Fruit fly (Drosophila melanogaster) Kc167 (cell line): ENCODE data around the gene CG1824.

Experiments
- Myc ChIP-seq: fragments of >200 bp; optimal IDR thresholded peaks from 2 replicates; lab custom pipeline; 2017; ENCODE audit warnings: missing external identifiers
- Sin3A ChIP-seq: fragments of >200 bp; optimal IDR thresholded peaks from 2 replicates; lab custom pipeline; 2018; ENCODE audit warnings: missing external identifiers
- h ChIP-seq: fragments of >200 bp; optimal IDR thresholded peaks from 3 replicates; lab custom pipeline; 2018; ENCODE audit warnings: missing external identifiers
- insv ChIP-seq: fragments of >200 bp; optimal IDR thresholded peaks from 3 replicates; lab custom pipeline; 2018; ENCODE audit warnings: missing external identifiers
- psq ChIP-seq: fragments of >200 bp; optimal IDR thresholded peaks from 2 replicates; lab custom pipeline; 2017; ENCODE audit warnings: missing external identifiers
- ttk ChIP-seq: sonication (Bioruptor generic); optimal IDR thresholded peaks from 2 replicates; lab custom pipeline; 2017; ENCODE audit warnings: missing external identifiers

Gene CG1824

dm6 chrX:12611536-12612458, 16.4 kb upstream of the CG1824 start, which contains the start of the genes CG1463 and Fpgs1:
CG1463 (minus strand) TSS chrX:12611667.
Fpgs1 (plus strand) TSS chrX:12611867.
- no peak for TF ChIP-seq Myc (lab: Kevin White, UChicago)

dm6 chrX:12600802-12601793, 5.7 kb upstream of the CG1824 start:
- TF ChIP-seq Sin3A (lab: Kevin White, UChicago) (no peak), Myc (lab: Kevin White, UChicago) (no peak), h (lab: Kevin White, UChicago) (no peak), psq (lab: Kevin White, UChicago) (no peak)

dm6 chrX:12596353-12597107, 1.1 kb upstream of the CG1824 start:
- no peak for TF ChIP-seq Myc (lab: Kevin White, UChicago)
- TF ChIP-seq insv: no peak
- TF ChIP-seq psq (lab: Kevin White, UChicago): no peak
- TF ChIP-seq h (lab: Kevin White, UChicago): no peak
- TF ChIP-seq Sin3A (lab: Kevin White, UChicago): no peak

dm6 chrX:12595100-12595609, 269 bp downstream of the CG1824 start:
- TF ChIP-seq psq (lab: Kevin White, UChicago) (no peak), h (lab: Kevin White, UChicago) (no peak), insv (no peak), Myc (lab: Kevin White, UChicago) (no peak), Sin3A (lab: Kevin White, UChicago) (no peak)

dm6 chrX:12592121-12592466, 3.3 kb downstream of the CG1824 start, which contains the start of gene LIMK1:
LIMK1 (minus strand) TSS chrX:12592193.
- TF ChIP-seq insv (no peak), psq (lab: Kevin White, UChicago) (no peak), h (lab: Kevin White, UChicago) (no peak), Myc (lab: Kevin White, UChicago) (no peak), Sin3A (lab: Kevin White, UChicago) (no peak), ttk (lab: Kevin White, UChicago) (no peak)

- TF ChIP-seq insv (no peak), Sin3A (lab: Kevin White, UChicago) (no peak), h (lab: Kevin White, UChicago) (no peak), Myc (lab: Kevin White, UChicago) (no peak), ttk (lab: Kevin White, UChicago) (no peak), psq (lab: Kevin White, UChicago) (no peak)
Measured at dm6 chrX:12591223-12592120, 4.0 kb downstream of the CG1824 start.

- no peak for TF ChIP-seq Myc (lab: Kevin White, UChicago)
- no peak for TF ChIP-seq h (lab: Kevin White, UChicago)
- no peak for TF ChIP-seq insv
- no peak for TF ChIP-seq psq (lab: Kevin White, UChicago)
- TF ChIP-seq ttk (lab: Kevin White, UChicago): no peak
- TF ChIP-seq Sin3A (lab: Kevin White, UChicago): no peak
Measured at dm6 chrX:12583870-12584390, 11.5 kb downstream of the CG1824 start.

dm6 chrX:12582984-12583869, 12.2 kb downstream of the CG1824 start, which contains the start of gene Pits:
Pits (minus strand) TSS chrX:12583193.
- TF ChIP-seq psq (lab: Kevin White, UChicago): no peak
- TF ChIP-seq Sin3A (lab: Kevin White, UChicago): no peak
- TF ChIP-seq ttk (lab: Kevin White, UChicago): no peak

dm6 chrX:12582661-12582983, 12.8 kb downstream of the CG1824 start:
- TF ChIP-seq psq (lab: Kevin White, UChicago): no peak
- no peak for TF ChIP-seq insv
- no peak for TF ChIP-seq Myc (lab: Kevin White, UChicago)
- TF ChIP-seq h (lab: Kevin White, UChicago): no peak
- no peak for TF ChIP-seq Sin3A (lab: Kevin White, UChicago)
- no peak for TF ChIP-seq ttk (lab: Kevin White, UChicago)
